Worm (Caenorhabditis elegans): Measurements from ENCODE around the gene T09E8.4.

ce11 chrV:13173718-13174117 is 10.3 kb downstream of the T09E8.4 start:
- TF ChIP-seq snpc-4 (tag; optimal IDR thresholded peaks at IDR 0.05) (no peak), ama-1 (optimal IDR thresholded peaks at IDR 0.05) (no peak), egl-27 (tag; optimal IDR thresholded peaks at IDR 0.05) (no peak), skn-1 (tag; optimal IDR thresholded peaks at IDR 0.05) (no peak), mml-1 (tag; optimal IDR thresholded peaks at IDR 0.05) (no peak), nhr-11 (tag; optimal IDR thresholded peaks at IDR 0.05) (no peak), nhr-28 (tag; optimal IDR thresholded peaks at IDR 0.05) (no peak), tbx-2 (tag; optimal IDR thresholded peaks at IDR 0.05) (no peak), elt-3 (tag; optimal IDR thresholded peaks at IDR 0.05) (no peak), pha-4 (tag; optimal IDR thresholded peaks at IDR 0.05) (no peak), aly-2 (tag; optimal IDR thresholded peaks at IDR 0.05) (no peak), ceh-82 (tag; optimal IDR thresholded peaks at IDR 0.05) (no peak), unc-62 (GFP tag; optimal IDR thresholded peaks at IDR 0.05) (no peak)

All from whole organism, L3 larva.